Worm (Caenorhabditis elegans) whole organism, L3 larva: Measurements from ENCODE around the gene F09C12.2.

ENCODE experiments used
- ceh-82 ChIP-seq: fragments of 150-350 bp; optimal IDR thresholded peaks from 2 replicates; lab custom pipeline; 2014; ENCODE audit warnings: missing biosample characterization, missing genetic modification characterization
- fkh-10 ChIP-seq: sonication (generic microtip); optimal IDR thresholded peaks from 2 replicates; lab custom pipeline; 2017; ENCODE audit warnings: missing biosample characterization, missing genetic modification reagents, missing genetic modification characterization
- nhr-28 ChIP-seq: fragments of 150-350 bp; optimal IDR thresholded peaks from 2 replicates; lab custom pipeline; 2014; ENCODE audit warnings: missing biosample characterization, missing genetic modification characterization
- pha-4 ChIP-seq: fragments of 150-350 bp; optimal IDR thresholded peaks from 2 replicates; lab custom pipeline; 2014; ENCODE audit warnings: missing biosample characterization, missing genetic modification reagents, missing genetic modification characterization
- pqm-1 ChIP-seq: fragments of 150-350 bp; optimal IDR thresholded peaks from 2 replicates; lab custom pipeline; 2017; ENCODE audit warnings: missing biosample characterization, missing genetic modification characterization, inconsistent platforms
- snpc-4 ChIP-seq: fragments of 150-350 bp; optimal IDR thresholded peaks from 2 replicates; lab custom pipeline; 2014; ENCODE audit warnings: missing biosample characterization, missing genetic modification characterization
- unc-39 ChIP-seq: sonication (generic microtip); optimal IDR thresholded peaks from 4 replicates; lab custom pipeline; 2017; ENCODE audit warnings: missing biosample characterization, missing genetic modification characterization

DNA sequence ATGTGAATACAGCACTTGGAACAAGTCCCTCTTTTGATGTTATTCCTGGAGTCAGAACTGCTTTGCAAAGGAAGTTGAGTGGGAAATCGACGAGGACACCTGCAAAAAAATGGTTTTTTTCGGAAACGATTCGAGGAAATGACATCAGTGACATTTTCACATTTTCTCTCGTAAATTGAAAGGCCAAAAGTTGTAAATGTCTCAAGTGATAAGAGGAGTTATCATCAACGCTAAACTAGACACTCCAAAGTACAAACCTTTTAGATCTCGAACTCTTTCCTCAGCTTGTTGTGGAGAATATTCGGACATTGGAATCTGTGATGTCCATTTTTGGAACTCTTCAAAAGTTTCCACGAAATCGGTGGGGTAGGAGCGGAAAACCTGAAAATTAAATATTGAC lies 25.6 kb upstream of the F09C12.2 start:
- TF ChIP-seq fkh-10 (GFP tag; lab: Kevin White, UChicago): no peak
- TF ChIP-seq pqm-1: no peak
- no peak for TF ChIP-seq snpc-4
- no peak for TF ChIP-seq ceh-82
- no peak for TF ChIP-seq nhr-28 (tag; lab: Kevin White, UChicago)
- no peak for TF ChIP-seq pha-4 (tag; lab: Kevin White, UChicago)
- TF ChIP-seq unc-39 (tag; lab: Kevin White, UChicago): no peak
